Worm (Caenorhabditis elegans) whole organism, L2 larva: Measurements from ENCODE around the gene C16D2.1.

Experiments used
- C34F6.9 ChIP-seq: fragments of 150-350 bp; optimal IDR thresholded peaks from 2 replicates; lab custom pipeline; 2014; ENCODE audit warnings: missing biosample characterization, missing genetic modification characterization
- F13H6.1 ChIP-seq: sonication (generic microtip); optimal IDR thresholded peaks from 2 replicates; lab custom pipeline; 2016; ENCODE audit warnings: missing genetic modification characterization, missing compliant biosample characterization
- R02D3.7 ChIP-seq: fragments of 150-350 bp; optimal IDR thresholded peaks from 2 replicates; lab custom pipeline; 2014; ENCODE audit warnings: missing biosample characterization, missing genetic modification characterization
- Y55F3AM.14 ChIP-seq: fragments of 200-800 bp; sonication (Bioruptor generic); optimal IDR thresholded peaks from 2 replicates; lab custom pipeline; 2018; ENCODE audit warnings: mild to moderate bottlenecking, missing genetic modification characterization, missing compliant biosample characterization
- ZK546.5 ChIP-seq: sonication (generic microtip); optimal IDR thresholded peaks from 2 replicates; lab custom pipeline; 2017; ENCODE audit warnings: missing biosample characterization, missing genetic modification characterization
- alr-1 ChIP-seq: fragments of 150-350 bp; optimal IDR thresholded peaks from 2 replicates; lab custom pipeline; 2014; ENCODE audit warnings: missing biosample characterization, missing genetic modification characterization
- ama-1 ChIP-seq: fragments of 150-350 bp; optimal IDR thresholded peaks from 2 replicates; lab custom pipeline; 2018; ENCODE audit warnings: inconsistent platforms
- blmp-1 ChIP-seq: sonication (generic microtip); optimal IDR thresholded peaks from 2 replicates; lab custom pipeline; 2017; ENCODE audit warnings: missing genetic modification characterization, mild to moderate bottlenecking, missing compliant biosample characterization, antibody characterized with exemption, moderate library complexity; ENCODE audit not compliant: insufficient read depth
- ceh-16 ChIP-seq: fragments of 150-350 bp; optimal IDR thresholded peaks from 2 replicates; lab custom pipeline; 2014; ENCODE audit warnings: missing biosample characterization, missing genetic modification characterization
- ceh-82 ChIP-seq: fragments of 150-350 bp; optimal IDR thresholded peaks from 2 replicates; lab custom pipeline; 2014; ENCODE audit warnings: missing biosample characterization, missing genetic modification characterization
- crh-2 ChIP-seq: sonication (generic microtip); optimal IDR thresholded peaks from 2 replicates; lab custom pipeline; 2017; ENCODE audit warnings: missing biosample characterization, missing genetic modification characterization
- dmd-4 ChIP-seq: sonication (generic microtip); optimal IDR thresholded peaks from 2 replicates; lab custom pipeline; 2017; ENCODE audit warnings: missing biosample characterization, missing genetic modification characterization
- egl-27 ChIP-seq: sonication (generic microtip); optimal IDR thresholded peaks from 3 replicates; lab custom pipeline; 2017; ENCODE audit warnings: missing biosample characterization, missing genetic modification reagents, missing genetic modification characterization
- elt-1 ChIP-seq: fragments of 150-350 bp; optimal IDR thresholded peaks from 2 replicates; lab custom pipeline; 2014; ENCODE audit warnings: missing biosample characterization, missing genetic modification characterization
- elt-3 ChIP-seq: sonication (generic microtip); optimal IDR thresholded peaks from 2 replicates; lab custom pipeline; 2017; ENCODE audit warnings: missing biosample characterization, missing genetic modification characterization
- fos-1 ChIP-seq: fragments of 150-350 bp; optimal IDR thresholded peaks from 2 replicates; lab custom pipeline; 2014; ENCODE audit warnings: missing biosample characterization, missing genetic modification characterization
- gmeb-1 ChIP-seq: fragments of 150-350 bp; optimal IDR thresholded peaks from 2 replicates; lab custom pipeline; 2014; ENCODE audit warnings: missing biosample characterization, missing genetic modification characterization
- lsy-2 ChIP-seq, 2 experiments: fragments of 150-350 bp in 1 of 2; sonication (generic microtip) in 1 of 2; optimal IDR thresholded peaks; 2 replicates each; lab custom pipeline; 2014 to 2017; ENCODE audit warnings: missing biosample characterization in 2 of 2, missing genetic modification characterization in 2 of 2
- mab-5 ChIP-seq: fragments of 150-350 bp; optimal IDR thresholded peaks from 2 replicates; lab custom pipeline; 2014; ENCODE audit warnings: missing biosample characterization, missing genetic modification characterization
- mbf-1 ChIP-seq: sonication (generic microtip); optimal IDR thresholded peaks from 2 replicates; lab custom pipeline; 2017; ENCODE audit warnings: missing biosample characterization, missing genetic modification characterization
- mdl-1 ChIP-seq, 2 experiments: fragments of 150-350 bp in 1 of 2; sonication (generic microtip) in 1 of 2; optimal IDR thresholded peaks; 2 replicates each; lab custom pipeline; 2017; ENCODE audit warnings: missing biosample characterization in 2 of 2, missing genetic modification characterization in 2 of 2
- nhr-10 ChIP-seq: sonication (generic microtip); optimal IDR thresholded peaks from 2 replicates; lab custom pipeline; 2017; ENCODE audit warnings: missing biosample characterization, missing genetic modification characterization
- nhr-11 ChIP-seq: fragments of 150-350 bp; optimal IDR thresholded peaks from 2 replicates; lab custom pipeline; 2014; ENCODE audit warnings: missing biosample characterization, missing genetic modification characterization
- nhr-12 ChIP-seq: fragments of 150-350 bp; optimal IDR thresholded peaks from 2 replicates; lab custom pipeline; 2014; ENCODE audit warnings: missing biosample characterization, missing genetic modification characterization
- nhr-129 ChIP-seq: fragments of 150-350 bp; optimal IDR thresholded peaks from 2 replicates; lab custom pipeline; 2014; ENCODE audit warnings: missing biosample characterization, missing genetic modification characterization
- nhr-21 ChIP-seq: fragments of 150-350 bp; optimal IDR thresholded peaks from 2 replicates; lab custom pipeline; 2014; ENCODE audit warnings: missing biosample characterization, missing genetic modification characterization
- nhr-23 ChIP-seq: fragments of 150-350 bp; optimal IDR thresholded peaks from 2 replicates; lab custom pipeline; 2014; ENCODE audit warnings: missing biosample characterization, missing genetic modification reagents, missing genetic modification characterization
- nhr-237 ChIP-seq: fragments of 150-350 bp; optimal IDR thresholded peaks from 2 replicates; lab custom pipeline; 2014; ENCODE audit warnings: missing biosample characterization, missing genetic modification characterization
- nhr-6 ChIP-seq: fragments of 150-350 bp; optimal IDR thresholded peaks from 2 replicates; lab custom pipeline; 2014; ENCODE audit warnings: missing biosample characterization, missing genetic modification characterization
- sma-3 ChIP-seq: sonication (generic microtip); optimal IDR thresholded peaks from 2 replicates; lab custom pipeline; 2016; ENCODE audit warnings: missing genetic modification reagents, missing genetic modification characterization, missing compliant biosample characterization
- sma-9 ChIP-seq, 2 experiments: fragments of 150-350 bp in 1 of 2; sonication (generic microtip) in 1 of 2; optimal IDR thresholded peaks; 2 replicates each; lab custom pipeline; 2014 to 2016; ENCODE audit warnings: missing genetic modification characterization in 2 of 2, mild to moderate bottlenecking in 1 of 2, missing biosample characterization in 1 of 2, missing compliant biosample characterization in 1 of 2, missing genetic modification reagents in 1 of 2, moderate library complexity in 1 of 2
- snpc-4 ChIP-seq: fragments of 150-350 bp; optimal IDR thresholded peaks from 2 replicates; lab custom pipeline; 2014; ENCODE audit warnings: missing biosample characterization, missing genetic modification characterization
- zag-1 ChIP-seq: fragments of 150-350 bp; optimal IDR thresholded peaks from 2 replicates; lab custom pipeline; 2014; ENCODE audit warnings: missing biosample characterization, missing genetic modification characterization
- ztf-11 ChIP-seq: sonication (generic microtip); optimal IDR thresholded peaks from 2 replicates; lab custom pipeline; 2017; ENCODE audit warnings: missing biosample characterization, missing genetic modification characterization
- ztf-4 ChIP-seq: fragments of 150-350 bp; optimal IDR thresholded peaks from 2 replicates; lab custom pipeline; 2014; ENCODE audit warnings: missing biosample characterization, missing genetic modification characterization

The C16D2.1 gene

DNA sequence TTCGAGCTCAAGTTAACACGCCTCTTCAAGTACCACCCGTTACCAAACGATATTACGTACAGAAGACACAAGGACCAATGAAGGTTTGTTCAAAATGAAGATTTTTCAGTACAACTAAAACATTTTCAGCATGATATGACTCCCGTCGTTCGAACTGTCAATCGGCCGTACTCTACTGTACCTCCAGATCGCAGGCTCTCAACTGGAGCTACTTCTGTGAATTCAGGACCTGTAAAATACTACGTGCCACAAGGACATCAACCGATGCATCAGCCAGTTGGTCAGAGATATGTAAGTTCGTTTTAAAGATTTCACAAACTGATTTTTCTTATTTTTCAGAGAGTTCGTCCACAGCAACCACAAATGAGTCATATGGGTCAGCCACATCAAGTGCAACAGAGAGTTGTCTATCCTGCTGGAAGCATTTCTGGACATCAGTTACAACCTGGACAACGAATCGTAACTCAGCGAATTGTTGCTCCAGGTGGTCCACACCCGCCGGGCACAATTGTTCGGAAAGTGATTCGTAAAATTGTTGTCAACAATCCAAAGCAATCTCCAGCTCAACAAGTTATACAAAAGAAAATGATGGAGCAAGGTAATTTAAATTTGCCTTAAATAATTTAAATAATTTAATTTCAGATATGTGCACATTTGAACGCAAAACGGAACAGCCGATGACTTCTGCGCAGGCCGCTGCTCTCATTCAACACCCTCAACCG lies 40.2 kb downstream of the C16D2.1 start:
- no peak for TF ChIP-seq lsy-2 (tag; optimal IDR thresholded peaks at IDR 0.05; lab: Kevin White, UChicago)
- TF ChIP-seq zag-1 (tag; lab: Kevin White, UChicago): no peak
- no peak for TF ChIP-seq egl-27
- no peak for TF ChIP-seq mdl-1 (tag; optimal IDR thresholded peaks at IDR 0.05; lab: Kevin White, UChicago)
- TF ChIP-seq C34F6.9 (tag; lab: Kevin White, UChicago): no peak
- no peak for TF ChIP-seq gmeb-1 (tag; lab: Kevin White, UChicago)
- no peak for TF ChIP-seq crh-2

DNA sequence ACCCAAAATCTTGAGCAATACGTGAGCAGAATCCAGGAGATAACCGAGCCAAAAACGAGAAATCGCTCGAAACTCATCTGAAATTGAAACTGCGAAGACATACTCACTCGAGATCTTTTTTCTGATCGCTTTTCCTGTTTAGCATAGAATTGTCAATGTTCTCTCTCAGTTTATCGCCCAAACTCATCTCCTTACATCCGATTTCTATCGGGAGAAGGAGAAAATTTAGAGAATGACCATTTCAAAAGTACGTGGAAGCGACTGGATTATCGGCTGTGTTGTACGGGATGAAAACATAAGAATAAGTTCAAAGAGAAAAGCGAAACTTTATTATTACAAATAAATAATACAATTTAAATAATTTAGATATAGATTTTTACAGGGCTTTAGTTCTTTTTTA lies 41.4 kb downstream of the C16D2.1 start, which contains the start of gene T23G7.2:
TSS of gene T23G7.2 (minus strand) at position 101 of the 400 bp plus-strand sequence.
- TF ChIP-seq alr-1 (tag; lab: Kevin White, UChicago): no peak
- no peak for TF ChIP-seq lsy-2 (tag; optimal IDR thresholded peaks at IDR 0.05; lab: Kevin White, UChicago)
- TF ChIP-seq nhr-237: no peak
- no peak for TF ChIP-seq fos-1 (tag; lab: Kevin White, UChicago)
- no peak for TF ChIP-seq mab-5
- no peak for TF ChIP-seq elt-3 (tag; lab: Kevin White, UChicago)
- TF ChIP-seq nhr-6: no peak
- TF ChIP-seq nhr-10 (tag; lab: Kevin White, UChicago): no peak
- TF ChIP-seq C34F6.9 (tag; lab: Kevin White, UChicago): no peak
- TF ChIP-seq mdl-1 (tag; optimal IDR thresholded peaks at IDR 0.05; lab: Kevin White, UChicago): no peak
- no peak for TF ChIP-seq elt-1 (tag; lab: Kevin White, UChicago)
- no peak for TF ChIP-seq nhr-23 (tag; lab: Kevin White, UChicago)
- no peak for TF ChIP-seq ceh-82 (tag; lab: Kevin White, UChicago)
- no peak for TF ChIP-seq nhr-11 (tag; lab: Kevin White, UChicago)
- TF ChIP-seq nhr-129 (tag; lab: Kevin White, UChicago): no peak

DNA sequence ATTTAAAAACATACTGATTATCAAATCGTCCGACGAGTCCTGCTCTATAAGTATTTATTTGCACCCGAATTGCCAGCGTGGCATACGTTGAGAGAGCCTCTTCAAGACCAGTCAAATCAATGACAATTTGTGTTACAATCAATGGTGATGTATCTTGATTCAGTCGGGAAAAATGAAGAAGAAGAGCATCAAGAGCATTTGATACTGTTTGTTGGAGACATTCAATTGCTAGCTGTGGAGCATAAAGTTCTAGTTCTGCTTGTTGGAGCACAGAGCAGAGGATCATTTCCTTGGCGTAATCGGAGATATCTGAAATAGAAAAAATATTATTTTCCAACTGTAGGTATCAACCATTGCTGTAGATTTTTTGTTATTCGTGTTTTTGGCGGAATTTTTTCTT lies 42.0 kb downstream of the C16D2.1 start:
- TF ChIP-seq ama-1 (lab: Kevin White, UChicago) (no peak), C34F6.9 (tag; lab: Kevin White, UChicago) (no peak), elt-3 (tag; lab: Kevin White, UChicago) (no peak), sma-3 (GFP tag; lab: Kevin White, UChicago) (no peak), elt-1 (tag; lab: Kevin White, UChicago) (no peak), ZK546.5 (tag; lab: Kevin White, UChicago) (no peak), blmp-1 (tag; lab: Kevin White, UChicago) (no peak), nhr-129 (tag; lab: Kevin White, UChicago) (no peak), nhr-6 (no peak), fos-1 (tag; lab: Kevin White, UChicago) (no peak), R02D3.7 (no peak), dmd-4 (no peak), zag-1 (tag; lab: Kevin White, UChicago) (no peak), F13H6.1 (no peak), ceh-82 (tag; lab: Kevin White, UChicago) (no peak), mbf-1 (tag; lab: Kevin White, UChicago) (no peak)

DNA sequence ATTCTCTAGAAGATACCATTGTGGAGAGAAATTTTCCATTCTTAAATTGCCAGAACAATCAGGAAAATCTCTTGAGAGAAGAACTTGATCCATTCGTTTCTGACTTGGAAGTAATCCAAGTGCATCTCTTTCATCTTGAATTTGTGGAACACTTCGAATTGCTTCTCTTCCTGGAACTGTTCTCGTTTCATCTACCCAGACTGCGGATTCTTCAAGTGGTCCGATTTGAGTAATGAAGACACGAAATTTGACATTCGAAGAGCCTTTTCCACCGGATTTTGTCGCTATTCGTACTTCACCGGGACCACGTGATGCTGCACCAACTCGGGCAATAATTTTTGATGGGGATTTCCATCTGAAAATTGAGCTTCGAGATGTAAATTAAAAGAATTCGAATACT lies 45.1 kb downstream of the C16D2.1 start:
- TF ChIP-seq snpc-4 (tag; lab: Kevin White, UChicago): no peak
- TF ChIP-seq nhr-129 (tag; lab: Kevin White, UChicago): no peak
- no peak for TF ChIP-seq ztf-4 (tag; lab: Kevin White, UChicago)
- TF ChIP-seq ceh-16 (tag; lab: Kevin White, UChicago): no peak
- TF ChIP-seq ztf-11 (tag; lab: Kevin White, UChicago): no peak
- no peak for TF ChIP-seq nhr-21
- no peak for TF ChIP-seq nhr-237
- no peak for TF ChIP-seq sma-9 (GFP tag; optimal IDR thresholded peaks at IDR 0.05; lab: Kevin White, UChicago)
- no peak for TF ChIP-seq sma-9 (tag; optimal IDR thresholded peaks at IDR 0.05; lab: Kevin White, UChicago)
- TF ChIP-seq sma-3 (GFP tag; lab: Kevin White, UChicago): no peak
- no peak for TF ChIP-seq Y55F3AM.14 (GFP tag; lab: Kevin White, UChicago)
- no peak for TF ChIP-seq nhr-12 (tag; lab: Kevin White, UChicago)
- no peak for TF ChIP-seq nhr-11 (tag; lab: Kevin White, UChicago)
